Fruit fly (Drosophila melanogaster): ENCODE results near the gene CG34049.

The CG34049 gene

dm6 chr2L:2252241-2252640, 12.9 kb downstream of the CG34049 start, which contains the start of gene CG17239:
TSS of gene CG17239 (minus strand) at chr2L:2252341.
- no peak for TF ChIP-seq psq (GFP tag; optimal IDR thresholded peaks at IDR 0.05)
- no peak for TF ChIP-seq Hr83 (GFP tag; optimal IDR thresholded peaks at IDR 0.05; ENCODE audit: poor library complexity, severe bottlenecking)
- TF ChIP-seq sage (GFP tag; optimal IDR thresholded peaks at IDR 0.05) = no peak
- TF ChIP-seq HLH106 (tag; optimal IDR thresholded peaks at IDR 0.05) = no peak
- TF ChIP-seq Dfd (GFP tag; optimal IDR thresholded peaks at IDR 0.05) = no peak
- no peak for TF ChIP-seq pan (optimal IDR thresholded peaks at IDR 0.05)
- TF ChIP-seq CrebA (GFP tag; optimal IDR thresholded peaks at IDR 0.05; ENCODE audit: borderline replicate concordance) = no peak
- TF ChIP-seq Myc (optimal IDR thresholded peaks at IDR 0.05) = no peak

dm6 chr2L:2251175-2251574, 13.9 kb downstream of the CG34049 start, which contains the start of gene Ser12:
TSS of gene Ser12 (minus strand) at chr2L:2251275.
- TF ChIP-seq woc (GFP tag; optimal IDR thresholded peaks at IDR 0.05) (no peak), brk (GFP tag; optimal IDR thresholded peaks at IDR 0.05) (no peak), Rel (GFP tag; optimal IDR thresholded peaks at IDR 0.05) (no peak), Rel (tag; optimal IDR thresholded peaks at IDR 0.05) (no peak), dsf (GFP tag; optimal IDR thresholded peaks at IDR 0.05; ENCODE audit: borderline replicate concordance) (no peak), lola (GFP tag; optimal IDR thresholded peaks at IDR 0.05) (no peak), ey (GFP tag; optimal IDR thresholded peaks at IDR 0.05) (no peak), jim (GFP tag; optimal IDR thresholded peaks at IDR 0.05) (no peak), usp (GFP tag; optimal IDR thresholded peaks at IDR 0.05) (no peak), Sp1 (GFP tag; optimal IDR thresholded peaks at IDR 0.05) (no peak), CrebA (GFP tag; optimal IDR thresholded peaks at IDR 0.05; ENCODE audit: borderline replicate concordance) (no peak)

DNA sequence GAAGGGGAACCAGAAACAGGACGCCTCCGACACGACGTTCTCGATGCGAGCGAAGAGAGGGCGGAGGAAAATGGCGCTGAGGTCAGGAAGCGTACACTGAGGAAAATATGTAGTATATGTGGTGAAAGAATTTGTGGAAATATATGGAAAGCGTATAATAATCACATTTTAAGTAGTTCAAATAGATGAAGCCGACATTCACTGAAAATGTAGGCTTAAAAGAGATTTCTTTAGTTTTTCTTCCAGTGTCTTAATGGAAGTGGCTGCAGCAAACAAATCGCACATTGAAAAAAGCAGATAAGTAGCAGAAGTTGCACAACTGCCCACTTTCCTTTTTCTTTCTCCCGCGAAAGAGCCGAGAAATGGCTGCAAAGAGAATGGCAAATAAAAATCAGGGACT, 15.5 kb downstream of the CG34049 start:
- TF ChIP-seq Sp1 (GFP tag; optimal IDR thresholded peaks at IDR 0.05) (no peak), brk (GFP tag; optimal IDR thresholded peaks at IDR 0.05) (no peak), Jra (GFP tag; optimal IDR thresholded peaks at IDR 0.05) (no peak), sage (GFP tag; optimal IDR thresholded peaks at IDR 0.05) (no peak), Vsx2 (GFP tag; optimal IDR thresholded peaks at IDR 0.05; ENCODE audit: partially characterized antibody) (no peak), Myc (optimal IDR thresholded peaks at IDR 0.05) (no peak), N (GFP tag; optimal IDR thresholded peaks at IDR 0.05) (no peak), Rel (GFP tag; optimal IDR thresholded peaks at IDR 0.05) (no peak), Rel (tag; optimal IDR thresholded peaks at IDR 0.05) (no peak), CG32264 (GFP tag; optimal IDR thresholded peaks at IDR 0.05) (no peak), CG9705 (GFP tag; optimal IDR thresholded peaks at IDR 0.05) (no peak), psq (GFP tag; optimal IDR thresholded peaks at IDR 0.05) (no peak), dsf (GFP tag; optimal IDR thresholded peaks at IDR 0.05; ENCODE audit: borderline replicate concordance) (no peak)

dm6 chr2L:2242783-2243182, 22.3 kb downstream of the CG34049 start:
- TF ChIP-seq Rel (GFP tag; optimal IDR thresholded peaks at IDR 0.05) = no peak
- peak; percentile 91 for TF ChIP-seq Rel (tag; optimal IDR thresholded peaks at IDR 0.05)
- TF ChIP-seq Myc (optimal IDR thresholded peaks at IDR 0.05) = no peak

- TF ChIP-seq GATAd (GFP tag; optimal IDR thresholded peaks at IDR 0.05) (no peak), Sp1 (GFP tag; optimal IDR thresholded peaks at IDR 0.05) (no peak), lola (GFP tag; optimal IDR thresholded peaks at IDR 0.05) (no peak), Myc (optimal IDR thresholded peaks at IDR 0.05) (no peak), rgr (GFP tag; optimal IDR thresholded peaks at IDR 0.05) (no peak), br (GFP tag; optimal IDR thresholded peaks at IDR 0.05) (no peak), dl (GFP tag; optimal IDR thresholded peaks at IDR 0.05; ENCODE audit: insufficient read depth in 1 of 2, partially characterized antibody in 2 of 2) (peak; percentile 82 to 92), Abd-B (GFP tag; optimal IDR thresholded peaks at IDR 0.05) (no peak), pan (optimal IDR thresholded peaks at IDR 0.05) (no peak), Mio (GFP tag; optimal IDR thresholded peaks at IDR 0.05) (no peak), CrebA (GFP tag; optimal IDR thresholded peaks at IDR 0.05; ENCODE audit: borderline replicate concordance) (no peak), Hr83 (GFP tag; optimal IDR thresholded peaks at IDR 0.05; ENCODE audit: poor library complexity, severe bottlenecking) (peak; percentile 45), tai (GFP tag; optimal IDR thresholded peaks at IDR 0.05) (no peak), jim (GFP tag; optimal IDR thresholded peaks at IDR 0.05) (no peak), usp (GFP tag; optimal IDR thresholded peaks at IDR 0.05) (no peak), Vsx2 (GFP tag; optimal IDR thresholded peaks at IDR 0.05; ENCODE audit: partially characterized antibody) (peak; percentile 77), CG9705 (GFP tag; optimal IDR thresholded peaks at IDR 0.05) (no peak), Dif (GFP tag; optimal IDR thresholded peaks at IDR 0.05; ENCODE audit: partially characterized antibody) (peak; percentile 97), CG32264 (GFP tag; optimal IDR thresholded peaks at IDR 0.05) (no peak), h (GFP tag; optimal IDR thresholded peaks at IDR 0.05) (peak; percentile 11), sage (GFP tag; optimal IDR thresholded peaks at IDR 0.05) (no peak), N (GFP tag; optimal IDR thresholded peaks at IDR 0.05) (no peak)
Observed at dm6 chr2L:2242139-2242538, 23.0 kb downstream of the CG34049 start, which contains the start of gene CG4267. TSS of gene CG4267 (plus strand) at chr2L:2242378.

All from whole organism, wandering third instar larva.